Fruit fly (Drosophila melanogaster) ovary, adult (tissue): Measurements from ENCODE around the gene sloth1.
A peak's percentile ranks its signal among the peaks of the same experiment; 100 is the strongest.

ENCODE experiments used
- CG17801 ChIP-seq: fragments of 200-800 bp; optimal IDR thresholded peaks from 2 replicates; lab custom pipeline; 2019; ENCODE audit warnings: missing biosample characterization, mild to moderate bottlenecking, missing genetic modification characterization, moderate library complexity; ENCODE audit not compliant: partially characterized antibody

Gene sloth1

dm6 chrX:6985980-6986827 is 25.0 kb upstream of the sloth1 start, which contains the start of gene bou:
Gene bou (plus strand): TSS chrX:6986486.
- peak; percentile 11 for TF ChIP-seq CG17801

- TF ChIP-seq CG17801 = no peak
These were observed 24.1 kb upstream of the sloth1 start for dm6 chrX:6987091-6987490.

- no peak for TF ChIP-seq CG17801
These were observed 23.1 kb upstream of the sloth1 start for dm6 chrX:6988082-6988481.

- TF ChIP-seq CG17801 = no peak
These were observed 22.4 kb upstream of the sloth1 start for dm6 chrX:6988632-6989338.

- no peak for TF ChIP-seq CG17801
These were observed 21.1 kb upstream of the sloth1 start for dm6 chrX:6990105-6990504.

- TF ChIP-seq CG17801 = no peak
These were observed 19.9 kb upstream of the sloth1 start, which contains the start of gene ogre for dm6 chrX:6991286-6991685. Gene ogre (minus strand): TSS chrX:6991318.

dm6 chrX:6993350-6993749 is 17.8 kb upstream of the sloth1 start, which contains the start of gene Inx7:
Gene Inx7 (minus strand): TSS chrX:6993612.
- no peak for TF ChIP-seq CG17801

dm6 chrX:6993753-6994152 is 17.4 kb upstream of the sloth1 start:
- TF ChIP-seq CG17801 = peak; percentile 35

- no peak for TF ChIP-seq CG17801
These were observed 16.5 kb upstream of the sloth1 start for dm6 chrX:6994473-6995179.

dm6 chrX:6995258-6995657 is 15.9 kb upstream of the sloth1 start:
- TF ChIP-seq CG17801 = no peak

- no peak for TF ChIP-seq CG17801
These were observed 15.0 kb upstream of the sloth1 start for dm6 chrX:6996130-6996529.

- TF ChIP-seq CG17801 = no peak
These were observed 14.0 kb upstream of the sloth1 start for dm6 chrX:6996965-6997652.

- TF ChIP-seq CG17801 = peak; percentile 22
These were observed 13.3 kb upstream of the sloth1 start for dm6 chrX:6997653-6998491.

dm6 chrX:6998492-6998852 is 12.7 kb upstream of the sloth1 start, which contains the start of gene Inx2:
Gene Inx2 (plus strand): TSS chrX:6998672.
- peak; percentile 85 for TF ChIP-seq CG17801

- no peak for TF ChIP-seq CG17801
These were observed 10.6 kb upstream of the sloth1 start for dm6 chrX:7000444-7001134.
